Comparison of ENCODE assay signal across 1 fruit fly cellular context in the genomic region with DNA sequence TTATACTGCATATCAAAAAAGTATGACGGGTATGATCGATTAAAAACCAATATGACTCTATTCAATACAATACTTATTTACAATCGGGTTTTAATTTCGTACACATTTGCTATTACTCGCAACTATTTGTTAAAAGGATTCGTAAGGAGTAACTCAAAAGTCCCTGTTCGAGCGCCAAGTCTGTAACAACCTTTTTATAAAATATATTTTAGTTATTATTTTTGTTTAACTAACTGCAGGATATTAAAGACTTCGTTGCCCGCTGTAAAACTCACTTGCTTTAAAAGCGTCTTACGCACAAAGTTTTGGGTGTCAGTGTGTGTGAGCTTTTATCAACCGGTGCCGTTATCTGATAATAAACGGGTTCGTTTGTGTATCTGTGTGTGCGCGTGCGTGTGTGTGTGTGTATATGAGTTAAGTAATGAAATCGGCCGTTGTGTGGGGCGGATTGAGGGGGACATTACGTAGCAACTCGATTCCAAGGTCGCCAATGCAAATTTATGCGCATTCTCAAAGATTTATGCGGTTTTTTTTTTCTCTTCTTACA.
TF ChIP-seq lines count a peak whose summit lies in the region.

No protein-coding gene starts in this region.

TF ChIP-seq in whole organism, embryonic, 481 proteins besides CTCF, POLR2A, EP300 and RAD21 (continued from another document and continues in another):
- no peak for TF ChIP-seq ato (GFP tag; IDR thresholded peaks at IDR 0.05; lab: Robert Waterston, UW; ENCODE audit: partially characterized antibody)
- peak; percentile 46 for TF ChIP-seq jumu (GFP tag; optimal IDR thresholded peaks at IDR 0.05; lab: Kevin White, UChicago)
- peak; percentile 58; the same call in 1 of the 2 replicates for TF ChIP-seq dimm (GFP tag; IDR thresholded peaks at IDR 0.05; lab: Robert Waterston, UW)
- peak; percentile 86 for TF ChIP-seq Sox100B (GFP tag; optimal IDR thresholded peaks at IDR 0.05; lab: Kevin White, UChicago)
- peak; percentile 96 for TF ChIP-seq sens (GFP tag; lab: Kevin White, UChicago)
- TF ChIP-seq ara (GFP tag; IDR thresholded peaks at IDR 0.05; lab: Robert Waterston, UW): peak; percentile 83
- TF ChIP-seq chm (GFP tag; IDR thresholded peaks at IDR 0.05; lab: Robert Waterston, UW): no peak
- peak; percentile 19; the same call in 1 of the 2 replicates for TF ChIP-seq dan (GFP tag; IDR thresholded peaks at IDR 0.05; lab: Robert Waterston, UW)
- no peak for TF ChIP-seq CG8290 (GFP tag; optimal IDR thresholded peaks at IDR 0.05; lab: Kevin White, UChicago)
- peak in 1 of 2 experiments; percentile 48 for TF ChIP-seq CG8290 (tag; optimal IDR thresholded peaks at IDR 0.05; lab: Kevin White, UChicago)
- TF ChIP-seq Gsc (GFP tag; IDR thresholded peaks at IDR 0.05; lab: Robert Waterston, UW): peak; percentile 65
- TF ChIP-seq CG4707 (GFP tag; optimal IDR thresholded peaks at IDR 0.05; lab: Kevin White, UChicago): peak; percentile 26
- peak; percentile 86 for TF ChIP-seq CG12104 (GFP tag; optimal IDR thresholded peaks at IDR 0.05; lab: Kevin White, UChicago)
- TF ChIP-seq CG10979 (tag; optimal IDR thresholded peaks at IDR 0.05; lab: Kevin White, UChicago): peak; percentile 82
- no peak for TF ChIP-seq zf30C (GFP tag; optimal IDR thresholded peaks at IDR 0.05; lab: Kevin White, UChicago)
- no peak for TF ChIP-seq sima (GFP tag; optimal IDR thresholded peaks at IDR 0.05; lab: Kevin White, UChicago)
- TF ChIP-seq CG2202 (tag; optimal IDR thresholded peaks at IDR 0.05; lab: Kevin White, UChicago): peak; percentile 51
- no peak for TF ChIP-seq CG31365 (tag; optimal IDR thresholded peaks at IDR 0.05; lab: Kevin White, UChicago)
- peak; percentile 87 for TF ChIP-seq ftz-f1 (GFP tag; optimal IDR thresholded peaks at IDR 0.05; lab: Kevin White, UChicago)
- TF ChIP-seq Lpt (GFP tag; optimal IDR thresholded peaks at IDR 0.05; lab: Kevin White, UChicago): no peak
- TF ChIP-seq tgo (GFP tag; IDR thresholded peaks at IDR 0.05; lab: Robert Waterston, UW): peak; percentile 88
- TF ChIP-seq dpn (GFP tag; optimal IDR thresholded peaks at IDR 0.05; lab: Kevin White, UChicago): peak; percentile 83 to 87
- TF ChIP-seq CG10543 (GFP tag; optimal IDR thresholded peaks at IDR 0.05; lab: Kevin White, UChicago): no peak
- TF ChIP-seq dmrt11E (tag; optimal IDR thresholded peaks at IDR 0.05; lab: Kevin White, UChicago): peak; percentile 69
- TF ChIP-seq CG7963 (GFP tag; IDR thresholded peaks at IDR 0.05; lab: Robert Waterston, UW; ENCODE audit: partially characterized antibody): no peak
- peak; percentile 65 for TF ChIP-seq CG8359 (GFP tag; optimal IDR thresholded peaks at IDR 0.05; lab: Kevin White, UChicago; ENCODE audit: borderline replicate concordance)
- peak; percentile 49 for TF ChIP-seq rib (GFP tag; IDR thresholded peaks at IDR 0.05; lab: Robert Waterston, UW)
- TF ChIP-seq zen2 (GFP tag; IDR thresholded peaks at IDR 0.05; lab: Robert Waterston, UW; ENCODE audit: partially characterized antibody): no peak
- peak; percentile 94 for TF ChIP-seq CG3281 (GFP tag; optimal IDR thresholded peaks at IDR 0.05; lab: Kevin White, UChicago)
- no peak for TF ChIP-seq Dp (GFP tag; optimal IDR thresholded peaks at IDR 0.05; lab: Kevin White, UChicago)
- TF ChIP-seq unpg (GFP tag; optimal IDR thresholded peaks at IDR 0.05; lab: Kevin White, UChicago): peak; percentile 93
- peak; percentile 97 for TF ChIP-seq nmo (GFP tag; optimal IDR thresholded peaks at IDR 0.05; lab: Kevin White, UChicago)
- TF ChIP-seq insv (GFP tag; optimal IDR thresholded peaks at IDR 0.05; lab: Kevin White, UChicago): no peak
- TF ChIP-seq en (GFP tag; optimal IDR thresholded peaks at IDR 0.05; lab: Kevin White, UChicago): peak; percentile 40
- peak; percentile 71 for TF ChIP-seq Nf-YB (GFP tag; optimal IDR thresholded peaks at IDR 0.05; lab: Kevin White, UChicago)
- peak; percentile 12 for TF ChIP-seq eyg (GFP tag; optimal IDR thresholded peaks at IDR 0.05; lab: Kevin White, UChicago)
- TF ChIP-seq Awh (GFP tag; IDR thresholded peaks at IDR 0.05; lab: Robert Waterston, UW): peak; percentile 66
- peak; percentile 96 for TF ChIP-seq CG17361 (GFP tag; IDR thresholded peaks at IDR 0.05; lab: Robert Waterston, UW)
- peak; percentile 83 for TF ChIP-seq wor (GFP tag; IDR thresholded peaks at IDR 0.05; lab: Robert Waterston, UW)
- peak; percentile 99 for TF ChIP-seq D19B (GFP tag; optimal IDR thresholded peaks at IDR 0.05; lab: Kevin White, UChicago)
- no peak for TF ChIP-seq CG2199 (GFP tag; IDR thresholded peaks at IDR 0.05; lab: Robert Waterston, UW)
- TF ChIP-seq CG4282 (GFP tag; optimal IDR thresholded peaks at IDR 0.05; lab: Kevin White, UChicago): no peak
- TF ChIP-seq maf-S (GFP tag; optimal IDR thresholded peaks at IDR 0.05; lab: Kevin White, UChicago): peak; percentile 67
- TF ChIP-seq CG1233 (GFP tag; optimal IDR thresholded peaks at IDR 0.05; lab: Kevin White, UChicago): peak; percentile 88
- TF ChIP-seq H15 (GFP tag; IDR thresholded peaks at IDR 0.05; lab: Robert Waterston, UW): peak; percentile 75
- peak; percentile 77 for TF ChIP-seq CG17802 (tag; optimal IDR thresholded peaks at IDR 0.05; lab: Kevin White, UChicago)
- peak; percentile 59; the same call in 1 of the 2 replicates for TF ChIP-seq bowl (GFP tag; IDR thresholded peaks at IDR 0.05; lab: Robert Waterston, UW)
- peak; percentile 53 for TF ChIP-seq crol (GFP tag; IDR thresholded peaks at IDR 0.05; lab: Robert Waterston, UW)
- peak; percentile 47 for TF ChIP-seq CG5245 (GFP tag; optimal IDR thresholded peaks at IDR 0.05; lab: Kevin White, UChicago)
- TF ChIP-seq Jarid2 (GFP tag; optimal IDR thresholded peaks at IDR 0.05; lab: Kevin White, UChicago): peak; percentile 70
- no peak for TF ChIP-seq NC2α (GFP tag; optimal IDR thresholded peaks at IDR 0.05; lab: Kevin White, UChicago)
- peak; percentile 51 for TF ChIP-seq CHES-1-like (GFP tag; optimal IDR thresholded peaks at IDR 0.05; lab: Kevin White, UChicago)
- TF ChIP-seq Doc2 (GFP tag; IDR thresholded peaks at IDR 0.05; lab: Robert Waterston, UW): peak; percentile 71
- peak; percentile 71 for TF ChIP-seq oc (tag; optimal IDR thresholded peaks at IDR 0.05; lab: Kevin White, UChicago)
- peak; percentile 55 for TF ChIP-seq Mad (GFP tag; optimal IDR thresholded peaks at IDR 0.05; lab: Kevin White, UChicago)
- peak; percentile 92 for TF ChIP-seq CG8924 (tag; optimal IDR thresholded peaks at IDR 0.05; lab: Kevin White, UChicago)
- peak; percentile 90 for TF ChIP-seq CG14441 (GFP tag; IDR thresholded peaks at IDR 0.05; lab: Robert Waterston, UW)
- TF ChIP-seq Aef1 (GFP tag; IDR thresholded peaks at IDR 0.05; lab: Robert Waterston, UW): peak; percentile 91
- peak; percentile 50; the same call in 1 of the 4 replicates for TF ChIP-seq chinmo (GFP tag; IDR thresholded peaks at IDR 0.05; lab: Robert Waterston, UW; ENCODE audit: partially characterized antibody)
- TF ChIP-seq sim (GFP tag; IDR thresholded peaks at IDR 0.05; lab: Robert Waterston, UW): no peak
- no peak for TF ChIP-seq knrl (GFP tag; IDR thresholded peaks at IDR 0.05; lab: Robert Waterston, UW; ENCODE audit: partially characterized antibody)
- peak; percentile 72 for TF ChIP-seq CG12942 (GFP tag; optimal IDR thresholded peaks at IDR 0.05; lab: Kevin White, UChicago)
- no peak for TF ChIP-seq pzg (GFP tag; optimal IDR thresholded peaks at IDR 0.05; lab: Kevin White, UChicago)
- TF ChIP-seq fru (optimal IDR thresholded peaks at IDR 0.05; lab: Kevin White, UChicago): no peak
- TF ChIP-seq h (optimal IDR thresholded peaks at IDR 0.05; lab: Kevin White, UChicago): no peak
- peak; percentile 52; the same call in 1 of the 2 replicates for TF ChIP-seq dati (GFP tag; IDR thresholded peaks at IDR 0.05; lab: Robert Waterston, UW)
- peak; percentile 87 for TF ChIP-seq ind (GFP tag; optimal IDR thresholded peaks at IDR 0.05; lab: Kevin White, UChicago)
- peak; percentile 77; the same call in 2 of the 3 replicates for TF ChIP-seq CG3726 (GFP tag; IDR thresholded peaks at IDR 0.05; lab: Robert Waterston, UW)
- TF ChIP-seq CG2678 (tag; optimal IDR thresholded peaks at IDR 0.05; lab: Kevin White, UChicago): peak; percentile 96
- peak; percentile 88 for TF ChIP-seq CG13775 (GFP tag; optimal IDR thresholded peaks at IDR 0.05; lab: Kevin White, UChicago)
- TF ChIP-seq HLHmδ (GFP tag; optimal IDR thresholded peaks at IDR 0.05; lab: Kevin White, UChicago): no peak
- TF ChIP-seq gcm (GFP tag; optimal IDR thresholded peaks at IDR 0.05; lab: Kevin White, UChicago): peak; percentile 62
- TF ChIP-seq pum (GFP tag; optimal IDR thresholded peaks at IDR 0.05; lab: Kevin White, UChicago): peak; percentile 63
- peak; percentile 70 for TF ChIP-seq CG11696 (GFP tag; IDR thresholded peaks at IDR 0.05; lab: Robert Waterston, UW)
- TF ChIP-seq gsb-n (tag; optimal IDR thresholded peaks at IDR 0.05; lab: Kevin White, UChicago): peak; percentile 39
- peak; percentile 47 for TF ChIP-seq CG8944 (GFP tag; optimal IDR thresholded peaks at IDR 0.05; lab: Kevin White, UChicago)
- TF ChIP-seq ci (GFP tag; IDR thresholded peaks at IDR 0.05; lab: Robert Waterston, UW): peak; percentile 84
- TF ChIP-seq B-H2 (GFP tag; optimal IDR thresholded peaks at IDR 0.05; lab: Kevin White, UChicago): peak; percentile 29
- peak; percentile 33 for TF ChIP-seq repo (GFP tag; optimal IDR thresholded peaks at IDR 0.05; lab: Kevin White, UChicago)
- peak; percentile 89 for TF ChIP-seq Hr3 (GFP tag; optimal IDR thresholded peaks at IDR 0.05; lab: Kevin White, UChicago)
- TF ChIP-seq stwl (tag; optimal IDR thresholded peaks at IDR 0.05; lab: Kevin White, UChicago): no peak
- peak; percentile 82; the same call in 1 of the 2 replicates for TF ChIP-seq gsb (GFP tag; IDR thresholded peaks at IDR 0.05; lab: Robert Waterston, UW)
- peak; percentile 83 for TF ChIP-seq croc (GFP tag; conservative IDR thresholded peaks at IDR 0.05; lab: Robert Waterston, UW)
- TF ChIP-seq grn (GFP tag; optimal IDR thresholded peaks at IDR 0.05; lab: Kevin White, UChicago): peak; percentile 6
- TF ChIP-seq CG15514 (GFP tag; optimal IDR thresholded peaks at IDR 0.05; lab: Kevin White, UChicago): peak; percentile 83
- peak; percentile 18 for TF ChIP-seq Hmx (GFP tag; optimal IDR thresholded peaks at IDR 0.05; lab: Kevin White, UChicago)
- no peak for TF ChIP-seq CG8478 (optimal IDR thresholded peaks at IDR 0.05; lab: Kevin White, UChicago)
- peak; percentile 85 for TF ChIP-seq CG7357 (GFP tag; IDR thresholded peaks at IDR 0.05; lab: Robert Waterston, UW)
- no peak for TF ChIP-seq CG17912 (GFP tag; optimal IDR thresholded peaks at IDR 0.05; lab: Kevin White, UChicago)
- peak; percentile 83 for TF ChIP-seq NFAT (GFP tag; IDR thresholded peaks at IDR 0.05; lab: Robert Waterston, UW)
- peak; percentile 90 for TF ChIP-seq CG12659 (GFP tag; optimal IDR thresholded peaks at IDR 0.05; lab: Kevin White, UChicago)
- no peak for TF ChIP-seq Adf1 (GFP tag; IDR thresholded peaks at IDR 0.05; lab: Robert Waterston, UW)
- no peak for TF ChIP-seq abd-A (tag; optimal IDR thresholded peaks at IDR 0.05; lab: Kevin White, UChicago)
- peak; percentile 95 for TF ChIP-seq lmd (GFP tag; IDR thresholded peaks at IDR 0.05; lab: Robert Waterston, UW)
- no peak for TF ChIP-seq nerfin-1 (tag; optimal IDR thresholded peaks at IDR 0.05; lab: Kevin White, UChicago)
- TF ChIP-seq fu2 (GFP tag; optimal IDR thresholded peaks at IDR 0.05; lab: Kevin White, UChicago): peak; percentile 60
- peak; percentile 83 for TF ChIP-seq HLH3B (GFP tag; IDR thresholded peaks at IDR 0.05; lab: Robert Waterston, UW)
- TF ChIP-seq jigr1 (GFP tag; IDR thresholded peaks at IDR 0.05; lab: Robert Waterston, UW): peak; percentile 82
- TF ChIP-seq Elba2 (GFP tag; optimal IDR thresholded peaks at IDR 0.05; lab: Kevin White, UChicago): no peak
- peak; percentile 74 for TF ChIP-seq salm (tag; optimal IDR thresholded peaks at IDR 0.05; lab: Kevin White, UChicago)
- peak; percentile 68 for TF ChIP-seq CG8281 (tag; optimal IDR thresholded peaks at IDR 0.05; lab: Kevin White, UChicago)
- no peak for TF ChIP-seq CkIIα-i1 (GFP tag; IDR thresholded peaks at IDR 0.05; lab: Robert Waterston, UW)
- TF ChIP-seq Blimp-1 (GFP tag; optimal IDR thresholded peaks at IDR 0.05; lab: Kevin White, UChicago): peak; percentile 76
- TF ChIP-seq prd (optimal IDR thresholded peaks at IDR 0.05; lab: Kevin White, UChicago): no peak
- peak; percentile 91 for TF ChIP-seq prd (GFP tag; IDR thresholded peaks at IDR 0.05; lab: Robert Waterston, UW)
- peak; percentile 64 for TF ChIP-seq MBD-R2 (GFP tag; IDR thresholded peaks at IDR 0.05; lab: Robert Waterston, UW)
- TF ChIP-seq B-H1 (GFP tag; IDR thresholded peaks at IDR 0.05; lab: Robert Waterston, UW): peak; percentile 88
- peak; percentile 92 for TF ChIP-seq CG6689 (GFP tag; IDR thresholded peaks at IDR 0.05; lab: Robert Waterston, UW)
- TF ChIP-seq Xrp1 (GFP tag; IDR thresholded peaks at IDR 0.05; lab: Robert Waterston, UW): peak; percentile 85
- peak; percentile 56 for TF ChIP-seq CG43689 (GFP tag; IDR thresholded peaks at IDR 0.05; lab: Robert Waterston, UW)
- TF ChIP-seq fd96Cb (tag; optimal IDR thresholded peaks at IDR 0.05; lab: Kevin White, UChicago): peak; percentile 91
- peak; percentile 38; the same call in 1 of the 2 replicates for TF ChIP-seq Drgx (GFP tag; IDR thresholded peaks at IDR 0.05; lab: Robert Waterston, UW)
- TF ChIP-seq ttk (GFP tag; IDR thresholded peaks at IDR 0.05; lab: Robert Waterston, UW): peak; percentile 84
- TF ChIP-seq Mes4 (GFP tag; optimal IDR thresholded peaks at IDR 0.05; lab: Kevin White, UChicago): peak; percentile 12
- TF ChIP-seq klu (GFP tag; IDR thresholded peaks at IDR 0.05; lab: Robert Waterston, UW): peak; percentile 88
- TF ChIP-seq Bteb2 (GFP tag; optimal IDR thresholded peaks at IDR 0.05; lab: Kevin White, UChicago): peak; percentile 62
- peak; percentile 82 for TF ChIP-seq CG4424 (GFP tag; optimal IDR thresholded peaks at IDR 0.05; lab: Kevin White, UChicago)
- TF ChIP-seq Scr (GFP tag; IDR thresholded peaks at IDR 0.05; lab: Robert Waterston, UW; ENCODE audit: partially characterized antibody): no peak
- peak; percentile 93 for TF ChIP-seq bcd (GFP tag; optimal IDR thresholded peaks at IDR 0.05; lab: Kevin White, UChicago)
- peak; percentile 37 for TF ChIP-seq Myb (GFP tag; optimal IDR thresholded peaks at IDR 0.05; lab: Kevin White, UChicago)
- TF ChIP-seq tx (GFP tag; optimal IDR thresholded peaks at IDR 0.05; lab: Kevin White, UChicago): peak; percentile 65
- no peak for TF ChIP-seq her (GFP tag; optimal IDR thresholded peaks at IDR 0.05; lab: Kevin White, UChicago)
- peak; percentile 83 for TF ChIP-seq CG2889 (GFP tag; IDR thresholded peaks at IDR 0.05; lab: Robert Waterston, UW)
- peak; percentile 46 for TF ChIP-seq CG12744 (GFP tag; optimal IDR thresholded peaks at IDR 0.05; lab: Kevin White, UChicago)
- TF ChIP-seq Usf (GFP tag; optimal IDR thresholded peaks at IDR 0.05; lab: Kevin White, UChicago): peak; percentile 87
- peak; percentile 81 for TF ChIP-seq CG17568 (GFP tag; optimal IDR thresholded peaks at IDR 0.05; lab: Kevin White, UChicago)
